Worm (Caenorhabditis elegans) whole organism, L1 larva: Measurements from ENCODE around the gene fbxa-184.

ENCODE experiments used
- ces-1 ChIP-seq: fragments of 150-350 bp; optimal IDR thresholded peaks from 2 replicates; lab custom pipeline; 2014; ENCODE audit warnings: missing biosample characterization, missing genetic modification reagents, missing genetic modification characterization
- fos-1 ChIP-seq: fragments of 150-350 bp; optimal IDR thresholded peaks from 2 replicates; lab custom pipeline; 2014; ENCODE audit warnings: missing biosample characterization, missing genetic modification characterization
- hlh-17 ChIP-seq: fragments of 200-800 bp; sonication (Bioruptor generic); optimal IDR thresholded peaks from 2 replicates; lab custom pipeline; 2018; ENCODE audit warnings: missing genetic modification characterization, mild to moderate bottlenecking, missing compliant biosample characterization, moderate library complexity, borderline replicate concordance
- jun-1 ChIP-seq: fragments of 150-350 bp; optimal IDR thresholded peaks from 2 replicates; lab custom pipeline; 2014; ENCODE audit warnings: missing biosample characterization, missing genetic modification reagents, missing genetic modification characterization
- lin-13 ChIP-seq: fragments of 150-350 bp; optimal IDR thresholded peaks from 2 replicates; lab custom pipeline; 2014; ENCODE audit warnings: missing biosample characterization, missing genetic modification reagents, missing genetic modification characterization
- lin-15B ChIP-seq: fragments of 150-350 bp; sonication (generic microtip); optimal IDR thresholded peaks from 3 replicates; lab custom pipeline; 2014; ENCODE audit warnings: missing biosample characterization, missing genetic modification characterization
- nhr-11 ChIP-seq: fragments of 150-350 bp; optimal IDR thresholded peaks from 2 replicates; lab custom pipeline; 2014; ENCODE audit warnings: missing biosample characterization, missing genetic modification characterization
- nhr-84 ChIP-seq: sonication (generic microtip); optimal IDR thresholded peaks from 2 replicates; lab custom pipeline; 2017; ENCODE audit warnings: missing biosample characterization, missing genetic modification characterization
- skn-1 ChIP-seq: fragments of 150-350 bp; optimal IDR thresholded peaks from 2 replicates; lab custom pipeline; 2014; ENCODE audit warnings: missing biosample characterization, missing genetic modification characterization
- tbx-2 ChIP-seq: sonication (generic microtip); optimal IDR thresholded peaks from 2 replicates; lab custom pipeline; 2016; ENCODE audit warnings: missing genetic modification characterization, missing compliant biosample characterization
- unc-130 ChIP-seq: fragments of 150-350 bp; optimal IDR thresholded peaks from 2 replicates; lab custom pipeline; 2017; ENCODE audit warnings: missing biosample characterization, missing genetic modification characterization, inconsistent platforms
- unc-30 ChIP-seq: sonication (generic microtip); optimal IDR thresholded peaks from 2 replicates; lab custom pipeline; 2017; ENCODE audit warnings: missing biosample characterization, missing genetic modification characterization

DNA sequence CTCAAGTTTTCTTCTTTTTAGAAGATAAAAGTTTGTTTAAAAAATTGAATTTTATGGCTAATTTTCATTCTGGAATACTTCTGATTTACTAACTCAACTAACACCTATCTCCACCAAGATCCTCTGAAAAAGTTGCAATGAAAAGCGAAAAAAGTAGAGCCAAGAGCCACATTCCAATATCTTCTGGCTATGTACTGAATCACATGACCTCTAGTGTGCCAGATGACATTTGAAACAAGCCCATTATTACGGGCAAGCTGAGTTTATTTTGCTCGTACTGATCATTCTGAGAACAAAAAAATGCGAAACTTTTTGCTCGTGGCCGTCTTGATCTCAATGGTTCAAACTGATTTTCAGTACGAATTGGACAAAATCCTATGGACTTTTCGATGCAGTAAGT, 31.0 kb upstream of the fbxa-184 start, which contains the start of gene irld-36:
- no peak for TF ChIP-seq ces-1
- TF ChIP-seq lin-15B = no peak
- TF ChIP-seq unc-30 (tag; lab: Kevin White, UChicago) = no peak
- no peak for TF ChIP-seq nhr-84
- no peak for TF ChIP-seq skn-1 (tag; lab: Kevin White, UChicago)
- TF ChIP-seq hlh-17 = no peak
- TF ChIP-seq lin-13 = no peak
- TF ChIP-seq jun-1 (tag; lab: Kevin White, UChicago) = no peak
- TF ChIP-seq unc-130 = no peak
- no peak for TF ChIP-seq nhr-11 (tag; lab: Kevin White, UChicago)
- TF ChIP-seq tbx-2 (tag; lab: Kevin White, UChicago) = no peak
- no peak for TF ChIP-seq fos-1 (tag; lab: Kevin White, UChicago)
